Fruit fly (Drosophila melanogaster) whole organism, embryonic: ENCODE results near the gene nAChRalpha1.

Experiments used
- BEAF-32 ChIP-seq: fragments of 200-800 bp; sonication (Bioruptor generic); optimal IDR thresholded peaks from 3 replicates; lab custom pipeline; 2017; ENCODE audit warnings: missing biosample characterization, missing genetic modification characterization, mild to moderate bottlenecking, moderate library complexity, missing genetic modification reagents
- Blimp-1 ChIP-seq: fragments of 200-800 bp; sonication (Bioruptor generic); optimal IDR thresholded peaks from 3 replicates; lab custom pipeline; 2018; ENCODE audit warnings: missing biosample characterization, missing genetic modification characterization, mild to moderate bottlenecking, moderate library complexity, missing genetic modification reagents
- BtbVII ChIP-seq: fragments of 200-800 bp; sonication (Bioruptor generic); optimal IDR thresholded peaks from 3 replicates; lab custom pipeline; 2017; ENCODE audit warnings: missing biosample characterization, mild to moderate bottlenecking, missing genetic modification characterization
- CG10147 ChIP-seq: fragments of 200-800 bp; sonication (Bioruptor generic); optimal IDR thresholded peaks from 2 replicates; lab custom pipeline; 2019; ENCODE audit warnings: missing biosample characterization, mild to moderate bottlenecking, missing genetic modification characterization, moderate library complexity
- CG10366 ChIP-seq: fragments of 200-800 bp; sonication (Bioruptor generic); IDR thresholded peaks from 2 replicates; pipeline ENCODE4 v1.3.6; 2022; ENCODE audit warnings: missing biosample characterization, missing genetic modification characterization
- CG10431 ChIP-seq: fragments of 200-800 bp; sonication (Bioruptor generic); optimal IDR thresholded peaks from 3 replicates; lab custom pipeline; 2018; ENCODE audit warnings: missing biosample characterization, mild to moderate bottlenecking, missing genetic modification characterization
- CG12744 ChIP-seq: fragments of 200-800 bp; sonication (Bioruptor generic); optimal IDR thresholded peaks from 2 replicates; lab custom pipeline; 2016; ENCODE audit warnings: missing biosample characterization, missing genetic modification characterization
- CG15479 ChIP-seq: fragments of 200-800 bp; sonication (Bioruptor generic); optimal IDR thresholded peaks from 3 replicates; lab custom pipeline; 2019; ENCODE audit warnings: missing biosample characterization, mild to moderate bottlenecking, missing genetic modification characterization, moderate library complexity
- CG15514 ChIP-seq: fragments of 200-800 bp; sonication (Bioruptor generic); optimal IDR thresholded peaks from 3 replicates; lab custom pipeline; 2017; ENCODE audit warnings: missing biosample characterization, missing genetic modification characterization, mild to moderate bottlenecking, moderate library complexity, missing genetic modification reagents
- CG1602 ChIP-seq: fragments of 200-800 bp; sonication (Bioruptor generic); optimal IDR thresholded peaks from 3 replicates; lab custom pipeline; 2016; ENCODE audit warnings: missing biosample characterization, missing genetic modification characterization
- CG17361 ChIP-seq: fragments of 200-800 bp; sonication (Bioruptor generic); IDR thresholded peaks from 3 replicates; pipeline ENCODE4 v1.3.6; 2022; ENCODE audit warnings: missing biosample characterization, missing genetic modification characterization
- CG17385 ChIP-seq: fragments of 200-800 bp; sonication (Bioruptor generic); optimal IDR thresholded peaks from 3 replicates; lab custom pipeline; 2018; ENCODE audit warnings: missing biosample characterization, mild to moderate bottlenecking, missing genetic modification characterization
- CG18476 ChIP-seq: fragments of 200-800 bp; sonication (Bioruptor generic); optimal IDR thresholded peaks from 2 replicates; lab custom pipeline; 2016; ENCODE audit warnings: missing biosample characterization, mild to moderate bottlenecking, missing genetic modification characterization
- CG2120 ChIP-seq: fragments of 200-800 bp; sonication (Bioruptor generic); optimal IDR thresholded peaks from 3 replicates; lab custom pipeline; 2016; ENCODE audit warnings: missing biosample characterization, missing genetic modification characterization
- CG2678 ChIP-seq: fragments of 200-800 bp; sonication (Bioruptor generic); optimal IDR thresholded peaks from 3 replicates; lab custom pipeline; 2019; ENCODE audit warnings: missing biosample characterization, mild to moderate bottlenecking, missing genetic modification characterization, moderate library complexity
- CG3726 ChIP-seq: fragments of 200-800 bp; sonication (Bioruptor generic); IDR thresholded peaks from 3 replicates; pipeline ENCODE4, ENCODE4 v1.3.6; 2022; ENCODE audit warnings: missing biosample characterization, missing genetic modification characterization
- CG4360 ChIP-seq: fragments of 200-800 bp; sonication (Bioruptor generic); IDR thresholded peaks from 2 replicates; pipeline ENCODE4 v1.3.6; 2022; ENCODE audit warnings: missing biosample characterization, missing genetic modification characterization
- CG4424 ChIP-seq: fragments of 200-800 bp; sonication (Bioruptor generic); optimal IDR thresholded peaks from 3 replicates; lab custom pipeline; 2016; ENCODE audit warnings: missing biosample characterization, missing genetic modification characterization
- CG4617 ChIP-seq: fragments of 200-800 bp; sonication (Bioruptor generic); optimal IDR thresholded peaks from 3 replicates; lab custom pipeline; 2016; ENCODE audit warnings: missing biosample characterization, missing genetic modification characterization, borderline replicate concordance
- CG4854 ChIP-seq: fragments of 200-800 bp; sonication (Bioruptor generic); optimal IDR thresholded peaks from 2 replicates; lab custom pipeline; 2016; ENCODE audit warnings: missing biosample characterization, missing genetic modification characterization, inconsistent platforms
- CG6854 ChIP-seq: fragments of 200-800 bp; sonication (Bioruptor generic); optimal IDR thresholded peaks from 3 replicates; lab custom pipeline; 2017; ENCODE audit warnings: missing biosample characterization, mild to moderate bottlenecking, missing genetic modification characterization
- CG7839 ChIP-seq: fragments of 200-800 bp; sonication (Bioruptor generic); optimal IDR thresholded peaks from 3 replicates; lab custom pipeline; 2018; ENCODE audit warnings: missing biosample characterization, mild to moderate bottlenecking, missing genetic modification characterization, moderate library complexity
- Deaf1 ChIP-seq: fragments of 200-800 bp; optimal IDR thresholded peaks from 3 replicates; lab custom pipeline; 2019; ENCODE audit warnings: missing biosample characterization, mild to moderate bottlenecking, missing genetic modification characterization, moderate library complexity
- Dip3 ChIP-seq: fragments of 200-800 bp; sonication (Bioruptor generic); optimal IDR thresholded peaks from 3 replicates; lab custom pipeline; 2016; ENCODE audit warnings: missing biosample characterization, missing genetic modification characterization
- HHEX ChIP-seq: fragments of 200-800 bp; sonication (Bioruptor generic); optimal IDR thresholded peaks from 3 replicates; lab custom pipeline; 2017; ENCODE audit warnings: missing biosample characterization, mild to moderate bottlenecking, missing genetic modification characterization, missing genetic modification reagents
- Hmr ChIP-seq: fragments of 200-800 bp; sonication (Bioruptor generic); optimal IDR thresholded peaks from 3 replicates; lab custom pipeline; 2017; ENCODE audit warnings: mild to moderate bottlenecking, missing biosample characterization, missing genetic modification reagents, missing genetic modification characterization
- MESR4 ChIP-seq: fragments of 200-800 bp; sonication (Bioruptor generic); optimal IDR thresholded peaks from 2 replicates; lab custom pipeline; 2018; ENCODE audit warnings: missing biosample characterization, mild to moderate bottlenecking, missing genetic modification characterization, moderate library complexity
- PHDP ChIP-seq: fragments of 200-800 bp; sonication (Bioruptor generic); optimal IDR thresholded peaks from 3 replicates; lab custom pipeline; 2018; ENCODE audit warnings: missing biosample characterization, mild to moderate bottlenecking, missing genetic modification characterization, moderate library complexity
- Ptx1 ChIP-seq: fragments of 200-800 bp; sonication (Bioruptor generic); IDR thresholded peaks from 2 replicates; pipeline ENCODE4 v1.3.6; 2022; ENCODE audit warnings: missing biosample characterization, missing genetic modification characterization
- Sox100B ChIP-seq: fragments of 200-800 bp; sonication (Bioruptor generic); optimal IDR thresholded peaks from 3 replicates; lab custom pipeline; 2018; ENCODE audit warnings: missing biosample characterization, mild to moderate bottlenecking, missing genetic modification characterization
- Sox102F ChIP-seq: fragments of 200-800 bp; sonication (Bioruptor generic); optimal IDR thresholded peaks from 2 replicates; lab custom pipeline; 2018; ENCODE audit warnings: missing biosample characterization, mild to moderate bottlenecking, missing genetic modification characterization, moderate library complexity
- Xbp1 ChIP-seq: fragments of 200-800 bp; sonication (Bioruptor generic); optimal IDR thresholded peaks from 3 replicates; lab custom pipeline; 2016; ENCODE audit warnings: missing biosample characterization, mild to moderate bottlenecking, missing genetic modification characterization
- amos ChIP-seq: fragments of 200-800 bp; sonication (Bioruptor generic); IDR thresholded peaks from 2 replicates; pipeline ENCODE4 v1.3.6; 2022; ENCODE audit warnings: missing biosample characterization, missing genetic modification characterization; ENCODE audit not compliant: partially characterized antibody
- aop ChIP-seq: fragments of 200-800 bp; sonication (Bioruptor generic); IDR thresholded peaks from 2 replicates; pipeline ENCODE4 v1.3.6; 2022; ENCODE audit warnings: missing biosample characterization, missing genetic modification characterization
- bcd ChIP-seq: fragments of 200-800 bp; sonication (Bioruptor generic); optimal IDR thresholded peaks from 2 replicates; lab custom pipeline; 2017; ENCODE audit warnings: missing biosample characterization, mild to moderate bottlenecking, missing genetic modification characterization
- bsh ChIP-seq, 2 experiments: fragments of 200-800 bp; sonication (Bioruptor generic); optimal IDR thresholded peaks; 2 replicates each; lab custom pipeline; 2017 to 2018; ENCODE audit warnings: mild to moderate bottlenecking in 2 of 2, missing biosample characterization in 2 of 2, missing genetic modification characterization in 2 of 2, moderate library complexity in 1 of 2
- dmrt99B ChIP-seq: fragments of 200-800 bp; sonication (Bioruptor generic); optimal IDR thresholded peaks from 2 replicates; lab custom pipeline; 2018; ENCODE audit warnings: missing biosample characterization, mild to moderate bottlenecking, missing genetic modification characterization, moderate library complexity
- dpn ChIP-seq, 2 experiments: fragments of 200-800 bp; sonication (Bioruptor generic); optimal IDR thresholded peaks; 3 replicates each; lab custom pipeline; 2016; ENCODE audit warnings: missing biosample characterization in 2 of 2, missing genetic modification characterization in 2 of 2
- fd96Cb ChIP-seq: fragments of 200-800 bp; sonication (Bioruptor generic); optimal IDR thresholded peaks from 2 replicates; lab custom pipeline; 2018; ENCODE audit warnings: missing biosample characterization, mild to moderate bottlenecking, missing genetic modification characterization, moderate library complexity
- inv ChIP-seq: fragments of 200-800 bp; sonication (Bioruptor generic); IDR thresholded peaks from 2 replicates; pipeline ENCODE4 v1.3.6; 2022; ENCODE audit warnings: missing biosample characterization, missing genetic modification characterization; ENCODE audit not compliant: partially characterized antibody
- klu ChIP-seq: fragments of 200-800 bp; sonication (Bioruptor generic); IDR thresholded peaks from 2 replicates; pipeline ENCODE4 v1.3.6; 2022; ENCODE audit warnings: missing biosample characterization, missing genetic modification characterization
- lab ChIP-seq: fragments of 200-800 bp; sonication (Bioruptor generic); optimal IDR thresholded peaks from 3 replicates; lab custom pipeline; 2017; ENCODE audit warnings: missing biosample characterization, missing genetic modification characterization, mild to moderate bottlenecking, moderate library complexity, missing genetic modification reagents
- lilli ChIP-seq: fragments of 200-800 bp; sonication (Bioruptor generic); optimal IDR thresholded peaks from 3 replicates; lab custom pipeline; 2016; ENCODE audit warnings: missing biosample characterization, missing genetic modification characterization
- odd ChIP-seq: fragments of 200-800 bp; sonication (Bioruptor generic); optimal IDR thresholded peaks from 2 replicates; lab custom pipeline; 2017; ENCODE audit warnings: missing biosample characterization, mild to moderate bottlenecking, missing genetic modification characterization
- slbo ChIP-seq: fragments of 200-800 bp; sonication (Bioruptor generic); IDR thresholded peaks from 2 replicates; pipeline ENCODE4 v1.3.6; 2022; ENCODE audit warnings: missing biosample characterization, missing genetic modification characterization
- stc ChIP-seq: fragments of 200-800 bp; sonication (Bioruptor generic); IDR thresholded peaks from 2 replicates; pipeline ENCODE4 v1.3.6; 2022; ENCODE audit warnings: missing biosample characterization, missing genetic modification characterization
- tgo ChIP-seq: fragments of 200-800 bp; sonication (Bioruptor generic); IDR thresholded peaks from 3 replicates; pipeline ENCODE4 v1.3.6; 2022; ENCODE audit warnings: missing biosample characterization, missing genetic modification characterization
- tll ChIP-seq, 2 experiments: fragments of 200-800 bp in 1 of 2; fragments of >200 bp in 1 of 2; sonication (Bioruptor generic) in 1 of 2; optimal IDR thresholded peaks; 2 replicates each; lab custom pipeline; 2017 to 2019; ENCODE audit warnings: missing biosample characterization in 2 of 2, missing genetic modification characterization in 2 of 2, mild to moderate bottlenecking in 1 of 2, moderate library complexity in 1 of 2
- vvl ChIP-seq: fragments of 200-800 bp; sonication (Bioruptor generic); IDR thresholded peaks from 2 replicates; pipeline ENCODE4 v1.3.6; 2022; ENCODE audit warnings: missing biosample characterization, missing genetic modification characterization

Gene nAChRalpha1

DNA sequence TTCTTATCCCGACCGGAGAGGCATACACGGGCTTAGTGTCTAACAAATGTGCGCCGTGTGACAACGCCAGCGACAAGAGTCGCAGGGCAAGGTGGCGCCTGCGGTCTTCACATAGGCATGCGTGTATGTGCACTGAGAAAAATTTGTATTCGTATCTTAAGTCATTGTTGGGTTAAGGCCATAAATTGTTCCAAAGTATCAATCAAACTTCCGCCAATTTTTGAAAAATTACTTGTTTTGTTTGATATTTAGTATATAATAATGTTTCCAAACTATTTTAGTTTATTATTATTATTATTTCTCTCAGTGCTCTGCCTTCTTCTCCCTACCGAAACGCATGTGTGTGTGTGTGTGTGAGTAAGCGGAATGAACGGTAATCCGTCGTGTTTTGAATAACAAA is 10.3 kb upstream of the nAChRalpha1 start:
- no peak for TF ChIP-seq tll (GFP tag; optimal IDR thresholded peaks at IDR 0.05; lab: Kevin White, UChicago)
- peak; percentile 46 for TF ChIP-seq CG7839
- no peak for TF ChIP-seq MESR4 (GFP tag; lab: Kevin White, UChicago)
- TF ChIP-seq Sox102F (GFP tag; lab: Kevin White, UChicago): peak; percentile 34
- TF ChIP-seq bcd (GFP tag; lab: Kevin White, UChicago): peak; percentile 38
- peak; percentile 14 for TF ChIP-seq CG4424 (GFP tag; lab: Kevin White, UChicago)
- no peak for TF ChIP-seq CG4854
- TF ChIP-seq Dip3: no peak
- no peak for TF ChIP-seq CG10366
- TF ChIP-seq Deaf1 (tag; lab: Kevin White, UChicago): peak; percentile 2
- no peak for TF ChIP-seq CG17361
- TF ChIP-seq dmrt99B (tag; lab: Kevin White, UChicago): peak; percentile 47
- no peak for TF ChIP-seq CG6854 (GFP tag; lab: Kevin White, UChicago)
- peak; percentile 16 for TF ChIP-seq HHEX (GFP tag; lab: Kevin White, UChicago)
- peak; percentile 56 for TF ChIP-seq Hmr (GFP tag; lab: Kevin White, UChicago)
- TF ChIP-seq PHDP: peak; percentile 40
- TF ChIP-seq CG3726: no peak
- no peak for TF ChIP-seq amos
- peak; percentile 36 for TF ChIP-seq CG17385 (GFP tag; lab: Kevin White, UChicago)
- TF ChIP-seq BtbVII (GFP tag; lab: Kevin White, UChicago): peak; percentile 31
- TF ChIP-seq CG10431 (GFP tag; lab: Kevin White, UChicago): no peak
- TF ChIP-seq lab (GFP tag; lab: Kevin White, UChicago): peak; percentile 72
- TF ChIP-seq vvl (GFP tag; lab: Robert Waterston, UW): peak; percentile 47; the same call in 1 of the 2 replicates
- no peak for TF ChIP-seq Sox100B
- no peak for TF ChIP-seq odd (GFP tag; lab: Kevin White, UChicago)
- TF ChIP-seq CG10147: peak; percentile 40
- TF ChIP-seq CG2678 (tag; lab: Kevin White, UChicago): peak; percentile 58
- no peak for TF ChIP-seq bsh (GFP tag; optimal IDR thresholded peaks at IDR 0.05; lab: Kevin White, UChicago)
- no peak for TF ChIP-seq Blimp-1 (GFP tag; lab: Kevin White, UChicago)
- 0 out of 2 replicates have a peak, but pooled peaks have one; percentile 13 for TF ChIP-seq stc
- no peak for TF ChIP-seq CG12744
- peak; percentile 17 for TF ChIP-seq fd96Cb (tag; lab: Kevin White, UChicago)
- TF ChIP-seq klu (GFP tag; lab: Robert Waterston, UW): no peak
- peak; percentile 2 for TF ChIP-seq Xbp1 (GFP tag; lab: Kevin White, UChicago)
- no peak for TF ChIP-seq inv
- TF ChIP-seq CG4360 (GFP tag; lab: Robert Waterston, UW): no peak
- TF ChIP-seq CG18476 (GFP tag; lab: Kevin White, UChicago): no peak
- 0 out of 3 replicates have a peak, but pooled peaks have one; percentile 13 for TF ChIP-seq tgo
- TF ChIP-seq CG15479: no peak
- TF ChIP-seq BEAF-32: no peak
- TF ChIP-seq dpn (GFP tag; optimal IDR thresholded peaks at IDR 0.05; lab: Kevin White, UChicago): no peak
- TF ChIP-seq CG1602: no peak
- TF ChIP-seq aop (GFP tag; lab: Robert Waterston, UW): no peak
- no peak for TF ChIP-seq CG4617 (GFP tag; lab: Kevin White, UChicago)
- peak; percentile 31 for TF ChIP-seq CG15514
- TF ChIP-seq lilli (GFP tag; lab: Kevin White, UChicago): no peak
- peak; percentile 56 for TF ChIP-seq slbo (GFP tag; lab: Robert Waterston, UW)
- peak; percentile 24; the same call in 1 of the 2 replicates for TF ChIP-seq Ptx1 (GFP tag; lab: Robert Waterston, UW)
- TF ChIP-seq CG2120: peak; percentile 42
